Worm (Caenorhabditis elegans) whole organism, L4/young adult: ENCODE measurements around the gene crm-1.
"Not testable (repeated sequence)": the region's sequence is repeated elsewhere in the genome, so short reads cannot be mapped to it uniquely, and the experiment has no call there.

ENCODE experiments used
- W03F9.2 ChIP-seq: fragments of 150-350 bp; optimal IDR thresholded peaks from 2 replicates; lab custom pipeline; 2014; ENCODE audit warnings: missing biosample characterization, missing genetic modification characterization
- dao-5 ChIP-seq: sonication (generic microtip); optimal IDR thresholded peaks from 2 replicates; lab custom pipeline; 2016; ENCODE audit warnings: missing genotype, missing genetic modification characterization, moderate library complexity, missing compliant biosample characterization
- him-1 ChIP-seq: sonication (generic microtip); optimal IDR thresholded peaks from 2 replicates; lab custom pipeline; 2016; ENCODE audit warnings: missing genotype, missing genetic modification reagents, missing genetic modification characterization, missing compliant biosample characterization

crm-1 gene

DNA sequence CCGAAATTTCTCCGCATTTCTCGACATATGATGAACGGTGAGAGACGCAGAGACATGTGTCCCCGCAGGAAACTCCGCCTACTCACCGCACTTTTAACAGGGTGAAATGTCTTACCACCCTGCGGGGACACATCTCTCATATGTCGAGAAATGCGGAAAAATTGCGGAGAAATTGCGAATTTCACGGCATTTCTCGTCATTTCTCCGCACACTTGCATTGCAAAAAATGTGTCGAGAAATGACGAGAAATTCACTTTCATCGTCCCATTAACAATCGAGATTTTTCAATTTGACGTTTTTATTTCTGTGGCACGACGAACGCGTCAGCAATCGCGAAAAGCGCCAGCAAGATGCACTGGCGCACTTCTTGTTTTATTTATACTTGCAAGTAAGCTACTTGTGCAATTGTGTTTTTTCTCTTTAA lies 10.0 kb upstream of the crm-1 start, which contains the start of gene K07C5.13:
Gene K07C5.13, plus strand, starts transcription at position 151 of the 424 bp plus-strand sequence.
- not testable (repeated sequence) for TF ChIP-seq dao-5; W03F9.2 (tag; lab: Kevin White, UChicago); him-1 (tag; lab: Kevin White, UChicago)

DNA sequence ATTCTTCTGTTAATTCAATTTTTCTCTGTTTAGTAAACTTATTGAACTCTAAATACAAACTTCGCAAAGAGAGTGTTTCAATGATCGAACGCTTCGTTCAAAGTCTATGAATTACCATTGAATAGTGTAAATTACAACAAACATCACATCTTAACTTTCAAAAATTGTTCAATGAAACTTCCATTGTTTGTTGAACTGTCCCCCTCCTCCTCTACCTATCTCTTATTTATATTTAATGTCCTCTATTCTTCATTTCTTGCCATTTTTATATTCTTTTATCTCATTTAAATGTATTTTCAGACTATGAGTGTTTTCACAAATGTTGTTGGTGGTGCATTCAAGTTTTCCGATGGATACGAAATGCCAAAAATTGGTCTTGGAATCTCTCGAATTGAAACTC lies 7.3 kb upstream of the crm-1 start, which contains the start of gene K07C5.2:
Gene K07C5.2, plus strand, starts transcription at position 301 of the 400 bp plus-strand sequence.
- TF ChIP-seq him-1 (tag; lab: Kevin White, UChicago): no peak

DNA sequence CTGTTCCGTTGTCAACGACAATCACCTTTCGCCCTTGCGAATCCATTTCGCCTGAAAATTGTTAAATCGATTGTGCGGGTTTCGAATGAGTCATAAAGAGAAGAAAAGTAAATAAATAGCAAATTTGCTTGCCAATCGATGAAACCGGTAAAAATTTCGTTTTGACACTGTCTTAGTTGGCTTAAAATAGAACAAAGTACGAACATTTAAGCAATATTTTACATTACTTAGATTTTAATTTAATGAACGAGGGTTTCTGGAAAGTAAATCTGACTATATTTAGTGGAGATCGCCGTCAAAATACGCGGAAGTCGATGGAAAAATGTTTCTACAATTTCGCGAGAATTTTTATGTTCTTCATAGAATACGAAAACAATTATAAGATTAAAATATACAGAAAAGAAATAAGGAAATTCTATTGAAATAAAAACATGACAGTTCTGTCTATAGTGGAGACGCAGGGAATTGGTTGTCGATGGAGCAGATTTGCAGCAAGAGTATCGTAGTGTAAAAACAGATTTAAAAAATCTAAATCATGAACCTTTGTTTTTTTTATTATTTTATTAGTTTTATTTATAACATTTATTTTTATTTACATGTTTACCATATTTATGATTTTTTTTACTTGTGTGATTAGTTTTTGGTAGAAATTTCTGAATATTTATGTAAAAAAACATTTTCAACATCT lies 6.5 kb upstream of the crm-1 start, which contains the start of gene arx-2:
Gene arx-2, minus strand, starts transcription at position 51 of the 688 bp plus-strand sequence.
- TF ChIP-seq dao-5 (no peak), him-1 (tag; lab: Kevin White, UChicago) (no peak), W03F9.2 (tag; lab: Kevin White, UChicago) (peak; percentile 90)

DNA sequence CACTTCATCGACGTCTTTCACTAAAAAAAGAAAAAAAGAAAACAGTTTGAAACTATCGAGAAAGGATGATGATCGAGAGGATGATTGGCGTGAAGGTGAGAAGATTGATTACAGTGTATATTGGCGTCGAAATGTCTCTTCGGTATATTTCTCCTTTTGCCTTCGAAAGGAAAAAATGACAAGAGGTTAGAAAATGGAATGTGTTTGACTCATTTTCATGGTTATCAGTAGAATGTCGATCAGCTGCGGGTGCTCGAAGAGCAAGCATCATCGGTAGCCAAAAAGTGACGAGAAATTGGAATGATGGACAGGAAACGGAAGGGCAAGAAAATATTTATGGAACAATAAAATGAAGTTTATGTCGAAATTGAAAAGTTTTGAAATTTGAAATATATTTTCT lies 1.9 kb upstream of the crm-1 start:
- no peak for TF ChIP-seq W03F9.2 (tag; lab: Kevin White, UChicago)
- TF ChIP-seq dao-5: no peak
- no peak for TF ChIP-seq him-1 (tag; lab: Kevin White, UChicago)

DNA sequence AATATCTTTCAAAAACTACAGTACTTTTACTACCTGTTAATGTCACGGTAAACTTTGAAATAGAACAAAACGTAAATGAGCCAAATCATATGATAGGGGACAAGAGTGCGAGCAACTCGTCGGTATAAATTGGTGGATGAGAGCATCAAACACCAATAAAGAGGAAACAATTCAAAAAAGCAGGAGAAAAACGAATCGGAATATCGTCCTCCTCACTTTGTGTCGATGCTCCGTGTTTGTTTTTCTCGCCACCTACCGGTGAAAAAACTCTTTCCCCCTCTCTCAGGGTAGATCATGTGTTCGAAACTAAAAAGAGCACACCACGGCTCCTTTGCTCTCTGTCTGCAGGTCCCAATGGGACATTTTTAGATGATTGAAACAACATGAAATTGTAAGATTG lies 3.8 kb downstream of the crm-1 start:
- TF ChIP-seq dao-5 (no peak), W03F9.2 (tag; lab: Kevin White, UChicago) (no peak), him-1 (tag; lab: Kevin White, UChicago) (no peak)

DNA sequence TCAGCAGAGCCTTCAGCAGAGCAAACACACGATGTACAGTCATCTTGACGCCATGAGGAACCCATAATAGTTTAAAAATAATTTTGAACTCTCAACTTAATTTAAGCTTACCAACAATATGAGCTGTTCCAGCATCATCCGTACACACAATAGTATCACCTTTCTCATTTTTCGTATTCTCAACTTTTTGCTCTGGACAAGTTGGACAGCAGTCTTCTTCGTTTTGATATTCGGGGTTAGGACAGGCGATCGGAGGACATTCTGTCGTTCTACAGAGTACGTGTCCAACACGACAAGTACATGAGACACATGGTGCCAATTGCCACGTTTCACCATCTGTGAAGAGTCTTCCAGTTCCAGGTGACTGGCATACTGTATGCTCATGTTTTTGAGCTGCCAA lies 8.4 kb downstream of the crm-1 start:
- TF ChIP-seq him-1 (tag; lab: Kevin White, UChicago): no peak
- no peak for TF ChIP-seq W03F9.2 (tag; lab: Kevin White, UChicago)
- no peak for TF ChIP-seq dao-5

DNA sequence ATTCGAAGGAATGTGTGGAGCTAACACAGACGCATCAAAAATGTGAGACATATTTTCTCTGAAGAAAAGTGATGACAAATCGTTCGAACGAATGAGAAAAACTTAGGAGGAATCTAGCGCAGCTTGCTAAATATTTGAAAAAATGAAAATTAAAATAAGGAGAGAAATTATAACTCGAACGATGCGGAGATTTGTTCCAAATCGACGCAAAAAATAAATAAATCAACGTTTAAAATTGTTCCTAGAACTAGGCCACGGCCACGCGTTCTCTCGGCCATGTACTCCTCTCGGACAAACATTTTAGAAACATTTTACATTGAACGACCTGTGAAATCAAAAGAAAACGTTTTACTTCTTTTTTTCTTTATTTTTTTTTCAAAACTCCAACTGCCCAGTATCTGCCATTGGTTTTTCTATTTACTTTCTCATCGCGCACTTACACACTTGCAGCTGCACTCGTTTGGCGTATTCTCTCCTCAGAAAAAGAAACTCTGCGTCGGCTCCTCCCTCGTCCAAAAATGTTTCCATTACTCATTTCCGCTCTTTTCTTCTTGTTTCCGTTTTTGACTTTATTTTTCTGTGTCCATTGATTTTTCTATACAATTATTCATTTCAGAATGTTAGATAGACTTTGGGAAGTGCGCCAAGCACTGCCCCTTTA lies 11.7 kb downstream of the crm-1 start, which contains the start of the genes gna-1 and B0024.13:
Gene gna-1, minus strand, starts transcription at position 51 of the 661 bp plus-strand sequence.
Gene B0024.13, plus strand, starts transcription at position 611 of the 661 bp plus-strand sequence.
- TF ChIP-seq dao-5 (no peak), W03F9.2 (tag; lab: Kevin White, UChicago) (no peak), him-1 (tag; lab: Kevin White, UChicago) (no peak)

DNA sequence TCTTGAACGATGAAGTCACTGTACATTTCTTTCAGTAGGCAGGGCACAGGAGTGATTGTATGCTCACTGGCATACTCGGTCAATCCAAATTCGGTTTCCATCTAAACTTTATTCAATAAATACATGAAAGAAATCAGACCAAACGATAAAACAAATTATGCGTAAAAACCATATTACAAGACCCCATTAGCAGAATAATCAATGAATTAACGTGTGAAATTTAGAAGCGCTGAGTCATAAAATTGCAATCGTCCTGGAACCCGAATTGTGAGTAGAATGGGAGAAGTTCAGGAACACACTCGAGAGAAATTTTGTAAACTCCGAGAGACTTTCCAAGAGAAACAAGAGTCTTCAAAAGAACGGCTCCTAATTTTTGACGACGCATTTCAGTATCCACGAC lies 12.5 kb downstream of the crm-1 start, which contains the start of gene B0024.11:
Gene B0024.11, minus strand, starts transcription at position 101 of the 400 bp plus-strand sequence.
- TF ChIP-seq W03F9.2 (tag; lab: Kevin White, UChicago): no peak
- no peak for TF ChIP-seq him-1 (tag; lab: Kevin White, UChicago)
- no peak for TF ChIP-seq dao-5

DNA sequence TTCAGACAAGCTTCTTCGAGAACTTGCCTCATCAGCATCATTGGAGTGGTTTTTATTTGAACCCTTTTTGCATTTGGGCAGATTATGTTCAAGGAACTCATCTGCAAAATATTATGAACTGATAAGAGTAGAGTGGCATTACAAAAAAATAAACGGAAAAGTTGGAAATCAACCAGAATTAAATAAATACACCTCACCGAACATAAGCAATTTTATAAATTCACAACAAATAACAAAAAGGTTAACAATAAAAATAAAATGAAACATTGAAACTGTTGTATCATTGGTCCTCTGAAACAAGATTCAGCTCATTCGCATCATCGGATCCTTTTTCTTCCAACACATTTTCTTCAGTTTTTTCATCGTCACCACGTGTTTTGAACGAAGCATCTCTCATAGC lies 14.6 kb downstream of the crm-1 start, which contains the start of gene asps-1:
Gene asps-1, minus strand, starts transcription at position 101 of the 400 bp plus-strand sequence.
- TF ChIP-seq dao-5: no peak
- no peak for TF ChIP-seq him-1 (tag; lab: Kevin White, UChicago)
- TF ChIP-seq W03F9.2 (tag; lab: Kevin White, UChicago): no peak

DNA sequence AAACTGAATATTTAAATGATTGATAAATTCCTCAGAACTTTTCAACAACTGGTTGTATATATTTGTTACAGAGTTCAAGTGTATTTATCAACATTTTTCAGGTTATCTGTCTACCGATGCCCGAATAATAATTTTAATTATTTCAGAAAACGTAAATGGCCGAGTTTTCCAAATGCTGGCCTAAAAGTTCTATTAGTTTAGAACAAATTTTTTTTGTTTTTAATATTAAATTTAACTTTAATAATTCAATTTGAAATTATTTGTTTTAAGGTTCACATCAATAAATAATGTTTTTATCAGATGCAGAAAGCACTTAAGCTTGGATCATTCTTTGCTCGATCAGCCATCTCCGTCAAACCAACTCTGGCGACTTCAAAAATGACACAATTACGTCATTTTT lies 17.5 kb downstream of the crm-1 start, which contains the start of gene trx-2:
Gene trx-2, plus strand, starts transcription at position 301 of the 400 bp plus-strand sequence.
- TF ChIP-seq dao-5 (no peak), him-1 (tag; lab: Kevin White, UChicago) (no peak), W03F9.2 (tag; lab: Kevin White, UChicago) (no peak)

DNA sequence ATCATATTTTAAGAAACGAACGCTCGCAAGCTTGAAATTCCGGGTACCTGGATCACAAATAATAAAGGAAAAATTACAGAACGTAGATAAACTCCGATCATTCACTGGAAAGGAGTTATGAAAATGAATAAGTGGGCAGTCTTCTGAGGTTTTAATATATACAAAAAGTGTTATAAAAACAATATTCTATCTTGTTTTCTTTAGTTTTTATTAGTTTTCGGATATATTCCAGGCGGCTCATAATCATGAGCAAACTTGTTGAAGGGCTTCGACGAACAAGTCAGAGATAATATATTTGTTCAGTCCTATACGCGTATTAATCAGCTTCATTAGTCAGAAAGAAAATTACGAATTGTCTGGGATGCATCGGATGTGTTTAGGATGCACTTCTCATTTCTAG lies 18.0 kb downstream of the crm-1 start, which contains the start of gene gcy-6:
Gene gcy-6, minus strand, starts transcription at position 101 of the 400 bp plus-strand sequence.
- TF ChIP-seq dao-5 (no peak), him-1 (tag; lab: Kevin White, UChicago) (no peak), W03F9.2 (tag; lab: Kevin White, UChicago) (no peak)

DNA sequence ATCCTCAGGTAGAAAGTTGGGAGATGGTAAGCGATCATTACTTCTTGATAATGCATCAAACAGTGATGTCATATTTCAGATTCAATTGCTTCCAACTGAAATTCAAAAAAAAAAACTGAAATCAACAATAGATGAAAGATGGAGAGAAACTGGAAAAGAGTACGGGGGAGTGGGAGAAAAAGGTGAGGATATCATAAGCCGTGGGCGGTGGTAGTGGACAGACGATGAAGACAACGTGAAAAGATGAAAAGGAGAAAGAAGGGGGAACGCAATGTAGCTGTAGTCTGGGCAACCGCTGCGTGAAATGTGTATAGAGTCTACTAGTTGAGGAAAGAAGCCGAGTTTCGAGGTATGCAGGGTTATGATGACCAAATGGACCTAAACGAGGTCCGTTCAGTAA lies 24.6 kb downstream of the crm-1 start, which contains the start of gene che-12:
Gene che-12, minus strand, starts transcription at position 101 of the 400 bp plus-strand sequence.
- TF ChIP-seq dao-5 (no peak), W03F9.2 (tag; lab: Kevin White, UChicago) (no peak)

DNA sequence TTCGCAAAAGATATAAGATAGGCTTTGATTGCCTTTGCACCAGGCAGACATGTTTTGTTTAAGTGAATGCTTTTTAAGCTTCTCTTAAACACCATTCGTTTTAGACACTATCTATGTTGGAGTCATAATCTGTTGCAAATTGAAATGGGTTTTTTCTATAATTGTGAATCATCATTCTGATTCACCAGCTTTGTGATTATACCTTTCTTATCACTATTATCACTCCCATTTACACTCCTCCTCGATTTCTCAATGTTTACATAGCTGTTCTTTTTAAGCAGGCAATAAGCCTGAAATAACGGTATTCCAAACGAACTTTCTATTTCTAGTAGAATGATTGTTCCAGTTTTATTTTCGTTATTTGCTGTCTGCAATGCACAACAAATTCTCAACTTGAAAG lies 34.8 kb downstream of the crm-1 start, which contains the start of gene B0024.4:
Gene B0024.4, plus strand, starts transcription at position 301 of the 400 bp plus-strand sequence.
- TF ChIP-seq dao-5 (no peak), him-1 (tag; lab: Kevin White, UChicago) (no peak), W03F9.2 (tag; lab: Kevin White, UChicago) (no peak)

DNA sequence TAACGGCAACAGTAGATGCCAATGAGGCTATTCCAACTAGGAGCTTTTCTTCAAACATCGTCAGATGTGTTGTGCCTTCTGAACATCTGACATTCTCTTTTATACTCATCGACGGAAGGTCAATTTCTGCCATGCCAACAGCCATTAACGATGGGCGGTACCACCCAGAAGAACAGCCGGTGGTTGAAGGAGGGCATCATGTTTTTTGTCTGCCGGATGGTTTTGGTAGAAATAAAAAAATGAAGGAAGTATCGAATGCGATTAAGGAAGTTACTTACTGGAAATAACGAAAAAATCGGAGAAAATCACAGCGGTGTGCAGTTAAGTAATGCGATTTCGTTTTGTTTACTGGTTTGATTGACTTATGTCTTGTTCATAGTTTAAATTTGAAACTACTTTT lies 37.4 kb downstream of the crm-1 start, which contains the start of gene col-150:
Gene col-150, minus strand, starts transcription at position 101 of the 400 bp plus-strand sequence.
- TF ChIP-seq dao-5 (no peak), him-1 (tag; lab: Kevin White, UChicago) (no peak), W03F9.2 (tag; lab: Kevin White, UChicago) (no peak)
